Worm (Caenorhabditis elegans): ENCODE measurements around the gene sap-49.

DNA sequence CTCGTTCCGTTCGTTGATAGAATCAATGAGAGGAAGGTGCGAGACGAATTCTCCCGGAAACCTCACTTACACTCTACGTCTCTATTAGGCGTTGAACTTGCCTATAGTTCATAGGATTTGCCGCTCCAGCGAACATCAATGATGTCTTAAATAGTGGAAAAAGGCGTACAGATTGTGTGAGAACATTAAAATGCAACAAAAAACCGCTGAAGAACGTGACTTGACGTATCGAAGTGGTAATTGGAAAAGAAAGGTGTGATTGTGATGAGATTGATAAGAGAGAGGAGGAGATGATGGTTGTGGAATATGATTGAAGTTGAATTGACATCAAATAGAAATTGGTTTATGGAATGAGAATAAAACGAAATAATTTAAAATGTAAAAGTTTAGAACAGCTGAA, 1.6 kb downstream of the sap-49 start:
- TF ChIP-seq cog-1 (tag; optimal IDR thresholded peaks at IDR 0.05) (no peak), tab-1 (GFP tag; IDR thresholded peaks at IDR 0.05) (no peak), med-1 (GFP tag; optimal IDR thresholded peaks at IDR 0.05; ENCODE audit: insufficient read depth) (no peak)
